Worm (Caenorhabditis elegans): ENCODE data around the gene arrd-12.

ce11 chrII:13723754-13724153 is 42.3 kb upstream of the arrd-12 start:
- no peak for TF ChIP-seq nhr-237 (tag; optimal IDR thresholded peaks at IDR 0.05)
- no peak for TF ChIP-seq ztf-11 (tag; optimal IDR thresholded peaks at IDR 0.05)
- no peak for TF ChIP-seq mdl-1 (tag; optimal IDR thresholded peaks at IDR 0.05)
- TF ChIP-seq nhr-11 (tag; optimal IDR thresholded peaks at IDR 0.05), result no peak
- no peak for TF ChIP-seq skn-1 (tag; optimal IDR thresholded peaks at IDR 0.05)
- TF ChIP-seq hlh-11 (tag; optimal IDR thresholded peaks at IDR 0.05), result no peak
- no peak for TF ChIP-seq aly-2 (tag; optimal IDR thresholded peaks at IDR 0.05)

All from whole organism, L4 larva.